Worm (Caenorhabditis elegans) whole organism, young adult: ENCODE measurements around the gene F42A6.1.

ENCODE experiments used
- B0035.1 ChIP-seq: sonication (generic microtip); optimal IDR thresholded peaks from 2 replicates; lab custom pipeline; 2016; ENCODE audit warnings: missing genetic modification characterization, mild to moderate bottlenecking, missing compliant biosample characterization, missing genotype, missing genetic modification reagents
- B0336.3 ChIP-seq: fragments of 200-800 bp; sonication (Bioruptor generic); IDR thresholded peaks from 2 replicates; pipeline ENCODE4 v1.3.6; 2022; ENCODE audit warnings: missing genetic modification characterization, missing compliant biosample characterization
- C06A6.2 ChIP-seq: fragments of 200-800 bp; sonication (Bioruptor generic); conservative IDR thresholded peaks from 2 replicates; pipeline ENCODE4 v1.3.6; 2022; ENCODE audit warnings: missing genetic modification characterization, missing compliant biosample characterization
- F22D6.2 ChIP-seq: sonication (generic microtip); optimal IDR thresholded peaks from 2 replicates; lab custom pipeline; 2016; ENCODE audit warnings: mild to moderate bottlenecking, missing genetic modification characterization, missing compliant biosample characterization
- F23B12.7 ChIP-seq: sonication (generic microtip); optimal IDR thresholded peaks from 2 replicates; lab custom pipeline; 2017; ENCODE audit warnings: missing genetic modification characterization, mild to moderate bottlenecking, missing compliant biosample characterization, antibody characterized with exemption, moderate library complexity; ENCODE audit not compliant: insufficient read depth
- K11D2.4 ChIP-seq: fragments of 200-800 bp; sonication (Bioruptor generic); IDR thresholded peaks from 2 replicates; pipeline ENCODE4 v1.3.6; 2022; ENCODE audit warnings: missing genetic modification reagents, missing genetic modification characterization, missing compliant biosample characterization
- T07F8.4 ChIP-seq: sonication (generic microtip); optimal IDR thresholded peaks from 2 replicates; lab custom pipeline; 2016; ENCODE audit warnings: mild to moderate bottlenecking, missing genetic modification characterization, moderate library complexity, missing compliant biosample characterization
- T26A5.8 ChIP-seq: sonication (generic microtip); optimal IDR thresholded peaks from 2 replicates; lab custom pipeline; 2016; ENCODE audit warnings: missing genetic modification characterization, missing compliant biosample characterization
- Y79H2A.3 ChIP-seq: fragments of 200-800 bp; sonication (Bioruptor generic); conservative IDR thresholded peaks from 2 replicates; pipeline ENCODE4 v1.3.6; 2022; ENCODE audit warnings: missing genetic modification reagents, missing genetic modification characterization, missing compliant biosample characterization
- ama-1 ChIP-seq, 3 experiments: fragments of 150-350 bp in 1 of 3; sonication (generic microtip) in 2 of 3; optimal IDR thresholded peaks; 2 replicates each; lab custom pipeline; 2014 to 2018; ENCODE audit warnings: missing biosample characterization in 2 of 3, missing genetic modification characterization in 2 of 3, missing genetic modification reagents in 2 of 3
- aptf-3 ChIP-seq: fragments of 200-800 bp; sonication (Bioruptor generic); IDR thresholded peaks from 2 replicates; pipeline ENCODE4 v1.3.6; 2022; ENCODE audit warnings: missing genetic modification characterization, missing compliant biosample characterization
- athp-1 ChIP-seq: sonication (generic microtip); optimal IDR thresholded peaks from 2 replicates; lab custom pipeline; 2017; ENCODE audit warnings: mild to moderate bottlenecking, missing genetic modification characterization, missing compliant biosample characterization
- attf-3 ChIP-seq: fragments of 200-800 bp; sonication (Bioruptor generic); conservative IDR thresholded peaks from 2 replicates; pipeline ENCODE4 v1.3.6; 2022; ENCODE audit warnings: missing genetic modification reagents, missing genetic modification characterization, missing compliant biosample characterization
- attf-5 ChIP-seq: fragments of 200-800 bp; sonication (Bioruptor generic); optimal IDR thresholded peaks from 2 replicates; lab custom pipeline; 2018; ENCODE audit warnings: mild to moderate bottlenecking, missing genetic modification characterization, missing compliant biosample characterization
- bed-1 ChIP-seq: fragments of 200-800 bp; sonication (Bioruptor generic); IDR thresholded peaks from 2 replicates; pipeline ENCODE4 v1.3.6; 2022; ENCODE audit warnings: missing genetic modification reagents, missing genetic modification characterization, missing compliant biosample characterization
- cebp-2 ChIP-seq: fragments of 200-800 bp; sonication (Bioruptor generic); IDR thresholded peaks from 2 replicates; pipeline ENCODE4 v1.3.6; 2022; ENCODE audit warnings: missing genetic modification characterization, missing compliant biosample characterization
- dpff-1 ChIP-seq: sonication (generic microtip); optimal IDR thresholded peaks from 2 replicates; lab custom pipeline; 2017; ENCODE audit warnings: mild to moderate bottlenecking, missing genetic modification characterization, missing compliant biosample characterization
- egl-18 ChIP-seq: fragments of 200-800 bp; sonication (Bioruptor generic); IDR thresholded peaks from 2 replicates; pipeline ENCODE4 v1.3.6; 2022; ENCODE audit warnings: missing genetic modification reagents, missing genetic modification characterization, missing compliant biosample characterization
- egl-44 ChIP-seq: fragments of 200-800 bp; sonication (Bioruptor generic); IDR thresholded peaks from 2 replicates; pipeline ENCODE4 v1.3.6; 2022; ENCODE audit warnings: missing genetic modification reagents, missing genetic modification characterization, missing compliant biosample characterization
- ekl-4 ChIP-seq: fragments of 200-800 bp; sonication (Bioruptor generic); IDR thresholded peaks from 2 replicates; pipeline ENCODE4 v1.3.6; 2022; ENCODE audit warnings: missing genetic modification reagents, missing genetic modification characterization, missing compliant biosample characterization
- fkh-3 ChIP-seq: sonication (generic microtip); optimal IDR thresholded peaks from 2 replicates; lab custom pipeline; 2016; ENCODE audit warnings: mild to moderate bottlenecking, missing genetic modification characterization, missing compliant biosample characterization
- hlh-12 ChIP-seq: sonication (generic microtip); optimal IDR thresholded peaks from 2 replicates; lab custom pipeline; 2016; ENCODE audit warnings: missing genetic modification characterization, missing compliant biosample characterization
- hlh-26 ChIP-seq: fragments of 200-800 bp; sonication (Bioruptor generic); conservative IDR thresholded peaks from 2 replicates; pipeline ENCODE4 v1.3.6; 2022; ENCODE audit warnings: missing genetic modification reagents, missing genetic modification characterization, missing compliant biosample characterization
- hmg-1.2 ChIP-seq: fragments of 200-800 bp; sonication (Bioruptor generic); IDR thresholded peaks from 2 replicates; pipeline ENCODE4 v1.3.6; 2022; ENCODE audit warnings: missing genetic modification reagents, missing genetic modification characterization, missing compliant biosample characterization
- let-526 ChIP-seq: fragments of 200-800 bp; sonication (Bioruptor generic); IDR thresholded peaks from 2 replicates; pipeline ENCODE4 v1.3.6; 2022; ENCODE audit warnings: missing genetic modification reagents, missing genetic modification characterization, missing compliant biosample characterization
- lin-40 ChIP-seq: sonication (generic microtip); optimal IDR thresholded peaks from 2 replicates; lab custom pipeline; 2016; ENCODE audit warnings: missing genetic modification characterization, mild to moderate bottlenecking, missing compliant biosample characterization, missing genotype, missing genetic modification reagents
- lsy-27 ChIP-seq: sonication (generic microtip); optimal IDR thresholded peaks from 2 replicates; lab custom pipeline; 2017; ENCODE audit warnings: missing genetic modification characterization, mild to moderate bottlenecking, missing compliant biosample characterization, antibody characterized with exemption, missing genotype, borderline replicate concordance; ENCODE audit not compliant: insufficient read depth
- madf-10 ChIP-seq: sonication (generic microtip); optimal IDR thresholded peaks from 2 replicates; lab custom pipeline; 2016; ENCODE audit warnings: mild to moderate bottlenecking, missing genetic modification characterization, missing compliant biosample characterization
- mel-28 ChIP-seq: sonication (generic microtip); optimal IDR thresholded peaks from 2 replicates; lab custom pipeline; 2016; ENCODE audit warnings: borderline replicate concordance, mild to moderate bottlenecking, missing genetic modification characterization, missing compliant biosample characterization
- nfyb-1 ChIP-seq: fragments of 200-800 bp; sonication (Bioruptor generic); IDR thresholded peaks from 2 replicates; pipeline ENCODE4 v1.3.6; 2022; ENCODE audit warnings: missing genetic modification reagents, missing genetic modification characterization, missing compliant biosample characterization
- nhr-179 ChIP-seq: sonication (generic microtip); optimal IDR thresholded peaks from 2 replicates; lab custom pipeline; 2016; ENCODE audit warnings: mild to moderate bottlenecking, missing genetic modification characterization, missing compliant biosample characterization
- nhr-90 ChIP-seq: sonication (generic microtip); optimal IDR thresholded peaks from 2 replicates; lab custom pipeline; 2016; ENCODE audit warnings: missing genotype, mild to moderate bottlenecking, missing genetic modification characterization, missing compliant biosample characterization
- pha-4 ChIP-seq: fragments of 150-350 bp; sonication (generic microtip); optimal IDR thresholded peaks from 2 replicates; lab custom pipeline; 2014; ENCODE audit warnings: missing biosample characterization, missing genetic modification reagents, missing genetic modification characterization
- rcor-1 ChIP-seq: fragments of 200-800 bp; sonication (Bioruptor generic); IDR thresholded peaks from 2 replicates; pipeline ENCODE4 v1.3.6; 2022; ENCODE audit warnings: missing genetic modification reagents, missing genetic modification characterization, missing compliant biosample characterization
- rec-8 ChIP-seq, 2 experiments: sonication (generic microtip); optimal IDR thresholded peaks; 2 replicates each; lab custom pipeline; 2016; ENCODE audit warnings: mild to moderate bottlenecking in 2 of 2, missing genetic modification characterization in 2 of 2, missing genetic modification reagents in 2 of 2, missing genotype in 2 of 2, missing biosample characterization in 1 of 2, missing compliant biosample characterization in 1 of 2, moderate library complexity in 1 of 2
- rpc-1 ChIP-seq, 2 experiments: fragments of 150-350 bp in 1 of 2; sonication (generic microtip) in 1 of 2; optimal IDR thresholded peaks; 2 replicates each; lab custom pipeline; 2014 to 2018; ENCODE audit warnings: missing biosample characterization in 1 of 2, missing genetic modification characterization in 1 of 2, missing genetic modification reagents in 1 of 2, missing genotype in 1 of 2
- sdz-38 ChIP-seq: sonication (generic microtip); optimal IDR thresholded peaks from 2 replicates; lab custom pipeline; 2016; ENCODE audit warnings: missing genotype, missing genetic modification characterization, missing compliant biosample characterization
- snpc-1.1 ChIP-seq: sonication (generic microtip); optimal IDR thresholded peaks from 2 replicates; lab custom pipeline; 2017; ENCODE audit warnings: missing genetic modification characterization, mild to moderate bottlenecking, missing compliant biosample characterization, antibody characterized with exemption, moderate library complexity, missing genotype, missing genetic modification reagents; ENCODE audit not compliant: insufficient read depth
- snpc-1.3 ChIP-seq: sonication (generic microtip); optimal IDR thresholded peaks from 2 replicates; lab custom pipeline; 2017; ENCODE audit warnings: missing genetic modification characterization, mild to moderate bottlenecking, missing compliant biosample characterization, antibody characterized with exemption, moderate library complexity, missing genotype, missing genetic modification reagents; ENCODE audit not compliant: insufficient read depth
- sptf-2 ChIP-seq: fragments of 200-800 bp; sonication (Bioruptor generic); optimal IDR thresholded peaks from 2 replicates; lab custom pipeline; 2018; ENCODE audit warnings: mild to moderate bottlenecking, missing genetic modification characterization, missing compliant biosample characterization
- tbx-9 ChIP-seq: sonication (generic microtip); optimal IDR thresholded peaks from 2 replicates; lab custom pipeline; 2016; ENCODE audit warnings: borderline replicate concordance, missing genetic modification characterization, inconsistent platforms, missing compliant biosample characterization
- tlf-1 ChIP-seq: fragments of 200-800 bp; sonication (Bioruptor generic); optimal IDR thresholded peaks from 2 replicates; lab custom pipeline; 2018; ENCODE audit warnings: mild to moderate bottlenecking, missing genetic modification characterization, missing compliant biosample characterization
- unc-130 ChIP-seq: sonication (generic microtip); optimal IDR thresholded peaks from 2 replicates; lab custom pipeline; 2016; ENCODE audit warnings: missing genetic modification reagents, missing genetic modification characterization, missing compliant biosample characterization
- ztf-22 ChIP-seq: fragments of 200-800 bp; sonication (Bioruptor generic); optimal IDR thresholded peaks from 2 replicates; lab custom pipeline; 2018; ENCODE audit warnings: mild to moderate bottlenecking, missing genetic modification characterization, moderate library complexity, missing compliant biosample characterization
- ztf-25 ChIP-seq: fragments of 200-800 bp; sonication (Bioruptor generic); IDR thresholded peaks from 2 replicates; pipeline ENCODE4 v1.3.6; 2022; ENCODE audit warnings: missing genetic modification reagents, missing genetic modification characterization, missing compliant biosample characterization
- ztf-28 ChIP-seq: fragments of 200-800 bp; sonication (Bioruptor generic); IDR thresholded peaks from 2 replicates; pipeline ENCODE4 v1.3.6; 2022; ENCODE audit warnings: missing genetic modification reagents, missing genetic modification characterization, missing compliant biosample characterization
- ztf-3 ChIP-seq: fragments of 200-800 bp; sonication (Bioruptor generic); optimal IDR thresholded peaks from 2 replicates; lab custom pipeline; 2018; ENCODE audit warnings: mild to moderate bottlenecking, missing genetic modification characterization, missing compliant biosample characterization

F42A6.1 gene

DNA sequence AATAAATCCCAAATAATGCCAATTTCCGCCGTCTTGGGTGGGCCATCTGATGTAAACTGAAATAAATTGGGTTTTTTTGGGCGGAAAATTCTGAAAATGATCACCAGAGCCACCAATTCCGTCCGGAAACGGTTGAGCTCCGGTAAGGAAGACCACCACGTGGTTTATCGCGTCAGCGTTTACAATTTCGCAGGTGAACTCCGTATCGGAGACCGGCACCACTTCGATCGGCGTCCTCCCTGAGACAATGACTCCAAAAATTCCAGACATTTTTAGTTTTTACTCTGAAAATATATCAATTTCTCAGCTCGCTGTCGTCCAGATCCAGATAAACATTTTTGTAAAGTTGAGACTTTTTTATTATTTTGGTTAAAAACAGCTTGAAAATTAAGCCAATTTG is 18.3 kb upstream of the F42A6.1 start, which contains the start of gene F42A6.6 (continued):
- TF ChIP-seq Y79H2A.3 (GFP tag; lab: Robert Waterston, UW) (peak; percentile 92), lin-40 (tag; lab: Kevin White, UChicago) (peak; percentile 4), ekl-4 (peak; percentile 86), pha-4 (tag; lab: Kevin White, UChicago) (no peak), tlf-1 (GFP tag; lab: Kevin White, UChicago) (peak; percentile 86), mel-28 (peak; percentile 41), K11D2.4 (GFP tag; lab: Robert Waterston, UW) (no peak; the same call in 1 of the 2 replicates), ztf-28 (0 out of 2 replicates have a peak, but pooled peaks have one; percentile 42), unc-130 (GFP tag; lab: Kevin White, UChicago) (peak; percentile 78), tbx-9 (peak; percentile 15), sdz-38 (tag; lab: Kevin White, UChicago) (no peak), ztf-25 (GFP tag; lab: Robert Waterston, UW) (0 out of 2 replicates have a peak, but pooled peaks have one; percentile 53), ztf-22 (GFP tag; lab: Kevin White, UChicago) (peak; percentile 23), hlh-12 (no peak), lsy-27 (tag; lab: Kevin White, UChicago) (no peak), cebp-2 (GFP tag; lab: Robert Waterston, UW) (peak; percentile 82), C06A6.2 (0 out of 2 replicates have a peak, but pooled peaks have one; percentile 16), dpff-1 (peak; percentile 61), fkh-3 (tag; lab: Kevin White, UChicago) (peak; percentile 87), ama-1 (optimal IDR thresholded peaks at IDR 0.05; lab: Kevin White, UChicago) (no peak), ama-1 (GFP tag; optimal IDR thresholded peaks at IDR 0.05; lab: Kevin White, UChicago) (peak; percentile 16 to 77), nhr-90 (tag; lab: Kevin White, UChicago) (peak; percentile 40), rec-8 (tag; optimal IDR thresholded peaks at IDR 0.05; lab: Kevin White, UChicago) (peak; percentile 37 to 45), rcor-1 (GFP tag; lab: Robert Waterston, UW) (peak; percentile 75), T26A5.8 (tag; lab: Kevin White, UChicago) (peak; percentile 94), sptf-2 (no peak), nfyb-1 (GFP tag; lab: Robert Waterston, UW) (peak; percentile 82), egl-18 (GFP tag; lab: Robert Waterston, UW) (0 out of 2 replicates have a peak, but pooled peaks have one; percentile 5), B0336.3 (GFP tag; lab: Robert Waterston, UW) (peak; percentile 95), F22D6.2 (no peak), let-526 (GFP tag; lab: Robert Waterston, UW) (peak; percentile 46; the same call in 1 of the 2 replicates), F23B12.7 (peak; percentile 48), rpc-1 (optimal IDR thresholded peaks at IDR 0.05; lab: Kevin White, UChicago) (no peak), rpc-1 (tag; optimal IDR thresholded peaks at IDR 0.05; lab: Kevin White, UChicago) (peak; percentile 10), athp-1 (tag; lab: Kevin White, UChicago) (peak; percentile 85), madf-10 (tag; lab: Kevin White, UChicago) (no peak), B0035.1 (tag; lab: Kevin White, UChicago) (peak; percentile 57), hmg-1.2 (GFP tag; lab: Robert Waterston, UW) (peak; percentile 60), ztf-3 (GFP tag; lab: Kevin White, UChicago) (no peak), snpc-1.1 (tag; lab: Kevin White, UChicago) (no peak), T07F8.4 (tag; lab: Kevin White, UChicago) (no peak), attf-5 (peak; percentile 42), attf-3 (GFP tag; lab: Robert Waterston, UW) (peak; percentile 42; the same call in 1 of the 2 replicates), nhr-179 (peak; percentile 14), bed-1 (GFP tag; lab: Robert Waterston, UW) (no peak), aptf-3 (GFP tag; lab: Robert Waterston, UW) (peak; percentile 92), egl-44 (GFP tag; lab: Robert Waterston, UW) (no peak), snpc-1.3 (peak; percentile 46), hlh-26 (GFP tag; lab: Robert Waterston, UW) (no peak)
